Worm (Caenorhabditis elegans) whole organism, mixed stage, embryonic: ENCODE measurements around the gene F56H9.8.

Experiments
- ces-1 ChIP-seq: fragments of 150-350 bp; optimal IDR thresholded peaks from 2 replicates; lab custom pipeline; 2014; ENCODE audit warnings: missing biosample characterization, missing genetic modification reagents, missing genetic modification characterization
- tbx-8 ChIP-seq: fragments of 200-800 bp; sonication (Bioruptor generic); optimal IDR thresholded peaks from 2 replicates; lab custom pipeline; 2018; ENCODE audit warnings: mild to moderate bottlenecking, missing genetic modification characterization, moderate library complexity, missing compliant biosample characterization

F56H9.8 gene

ce11 chrV:12695968-12696367 lies 51.4 kb downstream of the F56H9.8 start, which contains the start of gene K10C8.4:
Gene K10C8.4, plus strand, starts transcription at chrV:12696268.
- no peak for TF ChIP-seq ces-1 (GFP tag; lab: Kevin White, UChicago)
- TF ChIP-seq tbx-8 = no peak
